Worm (Caenorhabditis elegans) whole organism, L1 larva: ENCODE data around the gene F44E2.3.

Source experiments
- C04F5.9 ChIP-seq: sonication (generic microtip); optimal IDR thresholded peaks from 2 replicates; lab custom pipeline; 2016; ENCODE audit warnings: missing genetic modification characterization, missing compliant biosample characterization
- C16A3.4 ChIP-seq: fragments of 150-350 bp; optimal IDR thresholded peaks from 2 replicates; lab custom pipeline; 2014; ENCODE audit warnings: missing biosample characterization, missing genetic modification characterization
- F16B12.6 ChIP-seq: fragments of 150-350 bp; optimal IDR thresholded peaks from 2 replicates; lab custom pipeline; 2014; ENCODE audit warnings: missing biosample characterization, missing genetic modification characterization
- Y116A8C.19 ChIP-seq: sonication (generic microtip); optimal IDR thresholded peaks from 2 replicates; lab custom pipeline; 2016; ENCODE audit warnings: missing compliant biosample characterization, missing genetic modification characterization, borderline replicate concordance
- alr-1 ChIP-seq: fragments of 200-800 bp; sonication (Bioruptor generic); optimal IDR thresholded peaks from 2 replicates; lab custom pipeline; 2018; ENCODE audit warnings: borderline replicate concordance, mild to moderate bottlenecking, missing genetic modification characterization, missing compliant biosample characterization
- blmp-1 ChIP-seq: fragments of 150-350 bp; optimal IDR thresholded peaks from 2 replicates; lab custom pipeline; 2014; ENCODE audit warnings: missing biosample characterization, missing genetic modification characterization
- ceh-8 ChIP-seq: fragments of 200-800 bp; sonication (Bioruptor generic); optimal IDR thresholded peaks from 2 replicates; lab custom pipeline; 2018; ENCODE audit warnings: mild to moderate bottlenecking, missing genetic modification characterization, moderate library complexity, missing compliant biosample characterization
- ceh-82 ChIP-seq, 3 experiments: fragments of 150-350 bp in 1 of 3; sonication (generic microtip) in 2 of 3; optimal IDR thresholded peaks; 2 replicates each; lab custom pipeline; 2014 to 2017; ENCODE audit warnings: missing biosample characterization in 3 of 3, missing genetic modification characterization in 3 of 3
- ceh-90 ChIP-seq: sonication (generic microtip); optimal IDR thresholded peaks from 2 replicates; lab custom pipeline; 2016; ENCODE audit warnings: missing genetic modification characterization, missing compliant biosample characterization
- dpl-1 ChIP-seq, 3 experiments: fragments of 150-350 bp in 2 of 3; sonication (generic microtip) in 1 of 3; optimal IDR thresholded peaks; 2 replicates each; lab custom pipeline; 2014 to 2017; ENCODE audit warnings: missing biosample characterization in 3 of 3, missing genetic modification characterization in 3 of 3, missing genetic modification reagents in 3 of 3
- efl-1 ChIP-seq, 4 experiments: fragments of 150-350 bp; optimal IDR thresholded peaks in 3 of 4; peaks in 1 of 4; 1 replicate in 1 of 4; 2 replicates in 3 of 4; lab custom pipeline; 2014; ENCODE audit warnings: missing biosample characterization in 2 of 4, missing genetic modification characterization in 2 of 4, missing genetic modification reagents in 2 of 4
- efl-3 ChIP-seq: fragments of 200-800 bp; sonication (Bioruptor generic); optimal IDR thresholded peaks from 2 replicates; lab custom pipeline; 2018; ENCODE audit warnings: mild to moderate bottlenecking, missing genetic modification characterization, missing compliant biosample characterization
- egl-13 ChIP-seq: sonication (generic microtip); optimal IDR thresholded peaks from 2 replicates; lab custom pipeline; 2016; ENCODE audit warnings: missing genotype, missing genetic modification reagents, missing genetic modification characterization, missing compliant biosample characterization
- elt-3 ChIP-seq, 6 experiments: fragments of 150-350 bp in 1 of 6; sonication (generic microtip); optimal IDR thresholded peaks; 2 replicates each; lab custom pipeline; 2017 to 2018; ENCODE audit warnings: missing biosample characterization in 6 of 6, missing genetic modification characterization in 6 of 6, inconsistent platforms in 1 of 6
- ets-5 ChIP-seq: fragments of 200-800 bp; sonication (Bioruptor generic); IDR thresholded peaks from 2 replicates; pipeline ENCODE4 v1.3.6; 2022; ENCODE audit warnings: missing genetic modification characterization, missing compliant biosample characterization
- fkh-10 ChIP-seq: sonication (generic microtip); optimal IDR thresholded peaks from 2 replicates; lab custom pipeline; 2017; ENCODE audit warnings: missing biosample characterization, missing genetic modification reagents, missing genetic modification characterization
- fkh-8 ChIP-seq: sonication (generic microtip); optimal IDR thresholded peaks from 2 replicates; lab custom pipeline; 2016; ENCODE audit warnings: mild to moderate bottlenecking, missing genetic modification characterization, missing compliant biosample characterization
- fos-1 ChIP-seq: fragments of 150-350 bp; optimal IDR thresholded peaks from 2 replicates; lab custom pipeline; 2014; ENCODE audit warnings: missing biosample characterization, missing genetic modification characterization
- irx-1 ChIP-seq: sonication (generic microtip); optimal IDR thresholded peaks from 2 replicates; lab custom pipeline; 2016; ENCODE audit warnings: missing genetic modification characterization, missing compliant biosample characterization
- isw-1 ChIP-seq: fragments of 200-800 bp; sonication (Bioruptor generic); IDR thresholded peaks from 2 replicates; pipeline ENCODE4 v1.3.6; 2022; ENCODE audit warnings: missing genetic modification characterization, missing compliant biosample characterization
- lin-15B ChIP-seq: fragments of 150-350 bp; sonication (generic microtip); optimal IDR thresholded peaks from 3 replicates; lab custom pipeline; 2014; ENCODE audit warnings: missing biosample characterization, missing genetic modification characterization
- lin-35 ChIP-seq, 2 experiments: fragments of 150-350 bp; optimal IDR thresholded peaks; 2 replicates each; lab custom pipeline; 2014; ENCODE audit warnings: missing biosample characterization in 2 of 2, missing genetic modification characterization in 2 of 2, missing genetic modification reagents in 2 of 2
- lir-3 ChIP-seq: sonication (generic microtip); optimal IDR thresholded peaks from 2 replicates; lab custom pipeline; 2016; ENCODE audit warnings: mild to moderate bottlenecking, missing genetic modification characterization, moderate library complexity, missing compliant biosample characterization; ENCODE audit not compliant: poor library complexity
- lsy-2 ChIP-seq, 2 experiments: fragments of 150-350 bp; optimal IDR thresholded peaks; 2 replicates each; lab custom pipeline; 2014; ENCODE audit warnings: missing biosample characterization in 2 of 2, missing genetic modification characterization in 2 of 2
- mdl-1 ChIP-seq, 2 experiments: fragments of 150-350 bp; optimal IDR thresholded peaks; 2 replicates each; lab custom pipeline; 2014 to 2017; ENCODE audit warnings: missing biosample characterization in 2 of 2, missing genetic modification characterization in 2 of 2, inconsistent platforms in 1 of 2
- mep-1 ChIP-seq: fragments of 150-350 bp; optimal IDR thresholded peaks from 2 replicates; lab custom pipeline; 2014; ENCODE audit warnings: missing biosample characterization, missing genetic modification characterization
- nhr-12 ChIP-seq: sonication (generic microtip); optimal IDR thresholded peaks from 2 replicates; lab custom pipeline; 2017; ENCODE audit warnings: missing biosample characterization, missing genetic modification characterization
- nhr-19 ChIP-seq: fragments of 200-800 bp; sonication (Bioruptor generic); conservative IDR thresholded peaks from 2 replicates; pipeline ENCODE4 v1.3.6; 2022; ENCODE audit warnings: missing genetic modification characterization, missing compliant biosample characterization
- nhr-20 ChIP-seq: sonication (generic microtip); optimal IDR thresholded peaks from 2 replicates; lab custom pipeline; 2016; ENCODE audit warnings: mild to moderate bottlenecking, missing genetic modification characterization, missing compliant biosample characterization
- nhr-237 ChIP-seq: fragments of 150-350 bp; optimal IDR thresholded peaks from 2 replicates; lab custom pipeline; 2014; ENCODE audit warnings: missing biosample characterization, missing genetic modification characterization
- nhr-47 ChIP-seq: sonication (generic microtip); optimal IDR thresholded peaks from 2 replicates; lab custom pipeline; 2016; ENCODE audit warnings: mild to moderate bottlenecking, missing genetic modification characterization, moderate library complexity, missing compliant biosample characterization
- nhr-71 ChIP-seq: sonication (generic microtip); optimal IDR thresholded peaks from 2 replicates; lab custom pipeline; 2016; ENCODE audit warnings: mild to moderate bottlenecking, missing genetic modification characterization, moderate library complexity, missing compliant biosample characterization
- nhr-77 ChIP-seq: fragments of 150-350 bp; optimal IDR thresholded peaks from 2 replicates; lab custom pipeline; 2014; ENCODE audit warnings: missing biosample characterization, missing genetic modification characterization
- nhr-85 ChIP-seq: sonication (generic microtip); peaks from one replicate; lab custom pipeline; 2016; ENCODE audit warnings: missing genetic modification characterization, inconsistent platforms, missing compliant biosample characterization
- nhr-90 ChIP-seq: sonication (generic microtip); optimal IDR thresholded peaks from 2 replicates; lab custom pipeline; 2016; ENCODE audit warnings: mild to moderate bottlenecking, missing genetic modification characterization, missing compliant biosample characterization; ENCODE audit not compliant: poor library complexity
- pax-3 ChIP-seq: fragments of 200-800 bp; sonication (Bioruptor generic); optimal IDR thresholded peaks from 2 replicates; lab custom pipeline; 2018; ENCODE audit warnings: mild to moderate bottlenecking, missing genetic modification characterization, moderate library complexity, missing compliant biosample characterization
- pqm-1 ChIP-seq: sonication (generic microtip); optimal IDR thresholded peaks from 3 replicates; lab custom pipeline; 2017; ENCODE audit warnings: missing biosample characterization, missing genetic modification characterization
- rnt-1 ChIP-seq: sonication (generic microtip); optimal IDR thresholded peaks from 2 replicates; lab custom pipeline; 2016; ENCODE audit warnings: mild to moderate bottlenecking, missing genetic modification characterization, moderate library complexity, missing compliant biosample characterization
- skn-1 ChIP-seq: fragments of 150-350 bp; optimal IDR thresholded peaks from 2 replicates; lab custom pipeline; 2014; ENCODE audit warnings: missing biosample characterization, missing genetic modification characterization
- snu-23 ChIP-seq: sonication (generic microtip); optimal IDR thresholded peaks from 2 replicates; lab custom pipeline; 2016; ENCODE audit warnings: missing genetic modification characterization, missing compliant biosample characterization
- tbx-2 ChIP-seq: sonication (generic microtip); optimal IDR thresholded peaks from 2 replicates; lab custom pipeline; 2016; ENCODE audit warnings: missing genetic modification characterization, missing compliant biosample characterization
- unc-130 ChIP-seq: fragments of 150-350 bp; optimal IDR thresholded peaks from 2 replicates; lab custom pipeline; 2017; ENCODE audit warnings: missing biosample characterization, missing genetic modification characterization, inconsistent platforms
- unc-30 ChIP-seq: sonication (generic microtip); optimal IDR thresholded peaks from 2 replicates; lab custom pipeline; 2017; ENCODE audit warnings: missing biosample characterization, missing genetic modification characterization
- unc-86 ChIP-seq: sonication (generic microtip); optimal IDR thresholded peaks from 2 replicates; lab custom pipeline; 2016; ENCODE audit warnings: missing genetic modification characterization, missing compliant biosample characterization
- vab-15 ChIP-seq: sonication (generic microtip); optimal IDR thresholded peaks from 2 replicates; lab custom pipeline; 2017; ENCODE audit warnings: missing genotype, mild to moderate bottlenecking, missing genetic modification characterization, missing compliant biosample characterization
- xbp-1 ChIP-seq: sonication (generic microtip); optimal IDR thresholded peaks from 2 replicates; lab custom pipeline; 2016; ENCODE audit warnings: missing genetic modification characterization, missing compliant biosample characterization
- zip-4 ChIP-seq: fragments of 200-800 bp; sonication (Bioruptor generic); optimal IDR thresholded peaks from 2 replicates; lab custom pipeline; 2018; ENCODE audit warnings: mild to moderate bottlenecking, missing genetic modification characterization, moderate library complexity, missing compliant biosample characterization

The F44E2.3 gene

ce11 chrIII:8849507-8849906, 20.4 kb upstream of the F44E2.3 start, which contains the start of gene F44E2.8:
Gene F44E2.8 (minus strand): TSS chrIII:8849877.
- no peak for TF ChIP-seq fkh-10
- no peak for TF ChIP-seq alr-1 (tag; lab: Kevin White, UChicago)
- no peak for TF ChIP-seq pqm-1
- TF ChIP-seq F16B12.6 (tag; lab: Kevin White, UChicago), result no peak
- no peak for TF ChIP-seq zip-4 (GFP tag; lab: Kevin White, UChicago)
- no peak for TF ChIP-seq nhr-77 (tag; lab: Kevin White, UChicago)
- TF ChIP-seq ceh-8, result no peak
- TF ChIP-seq ets-5 (GFP tag; lab: Robert Waterston, UW), result no peak
- TF ChIP-seq nhr-237 (tag; lab: Kevin White, UChicago), result no peak

DNA sequence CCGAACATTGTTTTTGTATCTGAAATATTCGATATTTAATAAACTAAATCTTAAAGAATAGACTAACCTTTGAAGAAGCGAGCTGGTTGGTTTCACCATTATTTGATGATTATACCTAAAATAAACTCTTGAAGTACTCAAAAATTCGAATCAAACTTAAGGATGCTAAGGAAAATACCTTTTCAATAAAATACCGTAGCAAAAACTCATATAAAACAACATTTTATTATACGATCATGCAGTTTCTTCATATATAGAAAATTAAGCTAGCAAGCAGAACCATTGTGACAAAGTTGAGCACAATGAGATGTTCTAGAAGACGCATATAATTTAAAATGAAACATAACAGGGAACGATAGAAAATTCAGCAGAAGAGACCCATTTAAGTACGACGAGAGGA, 19.3 kb upstream of the F44E2.3 start, which contains the start of gene F44E2.7:
Gene F44E2.7 (minus strand): TSS at position 101 of the 400 bp plus-strand sequence.
- TF ChIP-seq C16A3.4, result no peak
- no peak for TF ChIP-seq zip-4 (GFP tag; lab: Kevin White, UChicago)
- no peak for TF ChIP-seq lir-3 (tag; lab: Kevin White, UChicago)

- peak; percentile 4 for TF ChIP-seq unc-86 (tag; lab: Kevin White, UChicago)
- peak; percentile 48 for TF ChIP-seq skn-1 (tag; lab: Kevin White, UChicago)
- TF ChIP-seq nhr-19 (GFP tag; lab: Robert Waterston, UW), result peak; percentile 35; the same call in 1 of the 2 replicates
- peak; percentile 70 for TF ChIP-seq rnt-1 (tag; lab: Kevin White, UChicago)
- TF ChIP-seq dpl-1 (GFP tag; optimal IDR thresholded peaks at IDR 0.05; lab: Kevin White, UChicago), result peak; percentile 67 to 80 (median 72)
- peak; percentile 62 for TF ChIP-seq snu-23 (GFP tag; lab: Kevin White, UChicago)
- TF ChIP-seq fkh-8 (tag; lab: Kevin White, UChicago), result peak; percentile 1
- peak; percentile 63 for TF ChIP-seq nhr-47
- TF ChIP-seq nhr-90 (tag; lab: Kevin White, UChicago), result peak; percentile 52
- no peak for TF ChIP-seq nhr-12 (tag; lab: Kevin White, UChicago)
- TF ChIP-seq C04F5.9, result peak; percentile 26
- TF ChIP-seq fos-1 (tag; lab: Kevin White, UChicago), result no peak
- TF ChIP-seq irx-1 (tag; lab: Kevin White, UChicago), result peak; percentile 23
- TF ChIP-seq fkh-10, result no peak
- TF ChIP-seq egl-13 (tag; lab: Kevin White, UChicago), result peak; percentile 29
- peak; percentile 37 for TF ChIP-seq nhr-20 (tag; lab: Kevin White, UChicago)
- peak; percentile 48 for TF ChIP-seq xbp-1 (tag; lab: Kevin White, UChicago)
- TF ChIP-seq mep-1 (tag; lab: Kevin White, UChicago), result peak; percentile 64
- TF ChIP-seq lin-15B (tag; lab: Kevin White, UChicago), result peak; percentile 63
- TF ChIP-seq nhr-85 (tag; lab: Kevin White, UChicago), result peak; percentile 70
- peak; percentile 18 for TF ChIP-seq F16B12.6 (tag; lab: Kevin White, UChicago)
- peak; percentile 68 for TF ChIP-seq blmp-1 (tag; lab: Kevin White, UChicago)
- TF ChIP-seq efl-3, result no peak
- TF ChIP-seq tbx-2, result peak; percentile 28
- no peak for TF ChIP-seq nhr-77 (tag; lab: Kevin White, UChicago)
- TF ChIP-seq ceh-90 (tag; lab: Kevin White, UChicago), result no peak
- TF ChIP-seq mdl-1 (tag; optimal IDR thresholded peaks at IDR 0.05; lab: Kevin White, UChicago), result peak in 1 of 2 experiments; percentile 15
- peak; percentile 69 for TF ChIP-seq unc-130 (tag; lab: Kevin White, UChicago)
- peak; percentile 70 for TF ChIP-seq nhr-71 (tag; lab: Kevin White, UChicago)
- TF ChIP-seq unc-30 (tag; lab: Kevin White, UChicago), result no peak
- TF ChIP-seq Y116A8C.19 (tag; lab: Kevin White, UChicago), result no peak
- TF ChIP-seq pax-3 (tag; lab: Kevin White, UChicago), result no peak
- TF ChIP-seq vab-15, result peak; percentile 0
- TF ChIP-seq isw-1 (GFP tag; lab: Robert Waterston, UW), result peak; percentile 2; the same call in 1 of the 2 replicates
- TF ChIP-seq ceh-82 (tag; optimal IDR thresholded peaks at IDR 0.05; lab: Kevin White, UChicago), result peak; percentile 15 to 43 (median 17)
- peak; percentile 66 to 79 for TF ChIP-seq lin-35 (GFP tag; optimal IDR thresholded peaks at IDR 0.05; lab: Kevin White, UChicago)
- peak; percentile 66 to 74 for TF ChIP-seq lsy-2 (tag; optimal IDR thresholded peaks at IDR 0.05; lab: Kevin White, UChicago)
- TF ChIP-seq elt-3 (tag; optimal IDR thresholded peaks at IDR 0.05; lab: Kevin White, UChicago), result peak in 1 of 6 experiments; percentile 45
- peak; percentile 75 to 76 for TF ChIP-seq efl-1 (optimal IDR thresholded peaks at IDR 0.05; lab: Kevin White, UChicago)
- peak; percentile 75 to 96 for TF ChIP-seq efl-1 (GFP tag; optimal IDR thresholded peaks at IDR 0.05 in 1 of 2; lab: Kevin White, UChicago)
- peak; percentile 66 for TF ChIP-seq C16A3.4
Measured at ce11 chrIII:8847722-8848121, 18.6 kb upstream of the F44E2.3 start.
